Worm (Caenorhabditis elegans) whole organism, L4 larva: ENCODE measurements around the gene dhcr-24.

ENCODE experiments used
- D1046.2 ChIP-seq: fragments of 200-800 bp; sonication (Bioruptor generic); IDR thresholded peaks from 2 replicates; pipeline ENCODE4 v1.3.6; 2022; ENCODE audit warnings: missing genetic modification characterization, missing compliant biosample characterization
- F49E8.2 ChIP-seq: sonication (generic microtip); optimal IDR thresholded peaks from 2 replicates; lab custom pipeline; 2016; ENCODE audit warnings: missing compliant biosample characterization, mild to moderate bottlenecking, missing genetic modification characterization, borderline replicate concordance
- R02D3.7 ChIP-seq: fragments of 150-350 bp; sonication (generic microtip); optimal IDR thresholded peaks from 3 replicates; lab custom pipeline; 2014; ENCODE audit warnings: missing biosample characterization, missing genetic modification characterization
- T20F7.1 ChIP-seq: fragments of 200-800 bp; sonication (Bioruptor generic); optimal IDR thresholded peaks from 2 replicates; lab custom pipeline; 2018; ENCODE audit warnings: mild to moderate bottlenecking, missing genetic modification characterization, missing compliant biosample characterization
- T26A8.4 ChIP-seq: fragments of 200-800 bp; sonication (Bioruptor generic); IDR thresholded peaks from 2 replicates; pipeline ENCODE4 v1.3.6; 2022; ENCODE audit warnings: missing genetic modification characterization, missing compliant biosample characterization
- Y48G9A.11 ChIP-seq: fragments of 200-800 bp; sonication (Bioruptor generic); IDR thresholded peaks from 2 replicates; pipeline ENCODE4 v1.3.6; 2022; ENCODE audit warnings: missing genetic modification reagents, missing genetic modification characterization, missing compliant biosample characterization
- Y75B8A.6 ChIP-seq: fragments of 200-800 bp; sonication (Bioruptor generic); IDR thresholded peaks from 2 replicates; pipeline ENCODE4 v1.3.6; 2022; ENCODE audit warnings: missing genetic modification reagents, missing genetic modification characterization, missing compliant biosample characterization
- aha-1 ChIP-seq: fragments of 150-350 bp; peaks from one replicate; lab custom pipeline; 2014; ENCODE audit warnings: missing biosample characterization, missing genetic modification characterization
- aly-2 ChIP-seq: sonication (generic microtip); optimal IDR thresholded peaks from 2 replicates; lab custom pipeline; 2018; ENCODE audit warnings: missing biosample characterization, missing genetic modification characterization
- ceh-20 ChIP-seq: fragments of 200-800 bp; sonication (Bioruptor generic); IDR thresholded peaks from 2 replicates; pipeline ENCODE4 v1.3.6; 2022; ENCODE audit warnings: missing genetic modification reagents, missing genetic modification characterization, missing compliant biosample characterization
- ceh-62 ChIP-seq: sonication (generic microtip); optimal IDR thresholded peaks from 2 replicates; lab custom pipeline; 2017; ENCODE audit warnings: missing biosample characterization, missing genetic modification characterization
- daf-16 ChIP-seq, 3 experiments: sonication (generic microtip); optimal IDR thresholded peaks; 2 replicates each; lab custom pipeline; 2016 to 2017; ENCODE audit warnings: missing genetic modification characterization in 3 of 3, missing genetic modification reagents in 3 of 3, mild to moderate bottlenecking in 2 of 3, missing compliant biosample characterization in 2 of 3, missing biosample characterization in 1 of 3, moderate library complexity in 1 of 3
- daf-19 ChIP-seq: fragments of 200-800 bp; sonication (Bioruptor generic); conservative IDR thresholded peaks from 2 replicates; pipeline ENCODE4 v1.3.6; 2022; ENCODE audit warnings: missing genetic modification characterization, missing compliant biosample characterization
- dmd-8 ChIP-seq: fragments of 200-800 bp; sonication (Bioruptor generic); IDR thresholded peaks from 2 replicates; pipeline ENCODE4 v1.3.6; 2022; ENCODE audit warnings: missing genetic modification characterization, missing compliant biosample characterization
- dmd-9 ChIP-seq: fragments of 200-800 bp; sonication (Bioruptor generic); IDR thresholded peaks from 2 replicates; pipeline ENCODE4 v1.3.6; 2022; ENCODE audit warnings: missing genetic modification reagents, missing genetic modification characterization, missing compliant biosample characterization
- dve-1 ChIP-seq: sonication (generic microtip); optimal IDR thresholded peaks from 2 replicates; lab custom pipeline; 2017; ENCODE audit warnings: antibody characterized with exemption, mild to moderate bottlenecking, missing genetic modification characterization, missing compliant biosample characterization; ENCODE audit not compliant: insufficient read depth
- fkh-10 ChIP-seq: fragments of 150-350 bp; optimal IDR thresholded peaks from 2 replicates; lab custom pipeline; 2014; ENCODE audit warnings: missing biosample characterization, missing genetic modification reagents, missing genetic modification characterization
- fos-1 ChIP-seq: fragments of 150-350 bp; optimal IDR thresholded peaks from 2 replicates; lab custom pipeline; 2014; ENCODE audit warnings: missing biosample characterization, missing genetic modification characterization
- hif-1 ChIP-seq, 2 experiments: sonication (generic microtip); optimal IDR thresholded peaks; 2 replicates each; lab custom pipeline; 2016 to 2017; ENCODE audit warnings: missing compliant biosample characterization in 2 of 2, missing genetic modification characterization in 2 of 2, missing genetic modification reagents in 2 of 2, missing genotype in 2 of 2, mild to moderate bottlenecking in 1 of 2
- hlh-11 ChIP-seq: fragments of 200-800 bp; sonication (Bioruptor generic); optimal IDR thresholded peaks from 2 replicates; lab custom pipeline; 2018; ENCODE audit warnings: mild to moderate bottlenecking, missing genetic modification characterization, missing compliant biosample characterization
- hlh-30 ChIP-seq: sonication (generic microtip); optimal IDR thresholded peaks from 2 replicates; lab custom pipeline; 2017; ENCODE audit warnings: antibody characterized with exemption, mild to moderate bottlenecking, missing genetic modification characterization, missing compliant biosample characterization; ENCODE audit not compliant: insufficient read depth
- jun-1 ChIP-seq: fragments of 150-350 bp; optimal IDR thresholded peaks from 2 replicates; lab custom pipeline; 2014; ENCODE audit warnings: missing biosample characterization, missing genetic modification reagents, missing genetic modification characterization
- lin-1 ChIP-seq: fragments of 200-800 bp; sonication (Bioruptor generic); IDR thresholded peaks from 2 replicates; pipeline ENCODE4 v1.3.6; 2022; ENCODE audit warnings: missing genetic modification reagents, missing genetic modification characterization, missing compliant biosample characterization
- lin-39 ChIP-seq: fragments of 150-350 bp; optimal IDR thresholded peaks from 2 replicates; lab custom pipeline; 2014; ENCODE audit warnings: missing biosample characterization, missing genetic modification reagents, missing genetic modification characterization
- lsy-2 ChIP-seq, 2 experiments: fragments of 150-350 bp in 1 of 2; sonication (generic microtip) in 1 of 2; optimal IDR thresholded peaks; 2 replicates each; lab custom pipeline; 2014 to 2017; ENCODE audit warnings: missing biosample characterization in 2 of 2, missing genetic modification characterization in 2 of 2
- madf-5 ChIP-seq, 2 experiments: fragments of 200-800 bp; sonication (Bioruptor generic); IDR thresholded peaks; 2 replicates each; pipeline ENCODE4 v1.3.6; 2022; ENCODE audit warnings: missing compliant biosample characterization in 2 of 2, missing genetic modification characterization in 2 of 2
- mdl-1 ChIP-seq, 2 experiments: fragments of 150-350 bp in 1 of 2; sonication (generic microtip) in 1 of 2; optimal IDR thresholded peaks; 2 replicates each; lab custom pipeline; 2014 to 2017; ENCODE audit warnings: missing biosample characterization in 2 of 2, missing genetic modification characterization in 2 of 2
- mdt-29 ChIP-seq: fragments of 200-800 bp; sonication (Bioruptor generic); IDR thresholded peaks from 2 replicates; pipeline ENCODE4 v1.3.6; 2022; ENCODE audit warnings: missing genetic modification reagents, missing genetic modification characterization, missing compliant biosample characterization
- mep-1 ChIP-seq: fragments of 150-350 bp; sonication (generic microtip); optimal IDR thresholded peaks from 3 replicates; lab custom pipeline; 2014; ENCODE audit warnings: missing biosample characterization, missing genetic modification characterization
- mes-2 ChIP-seq: sonication (generic microtip); optimal IDR thresholded peaks from 2 replicates; lab custom pipeline; 2016; ENCODE audit warnings: missing genotype, mild to moderate bottlenecking, missing genetic modification characterization, missing compliant biosample characterization; ENCODE audit not compliant: poor library complexity, severe bottlenecking
- nhr-11 ChIP-seq: fragments of 150-350 bp; optimal IDR thresholded peaks from 2 replicates; lab custom pipeline; 2014; ENCODE audit warnings: missing biosample characterization, missing genetic modification characterization
- nhr-25 ChIP-seq: sonication (generic microtip); optimal IDR thresholded peaks from 2 replicates; lab custom pipeline; 2017; ENCODE audit warnings: missing genetic modification characterization, mild to moderate bottlenecking, missing compliant biosample characterization, antibody characterized with exemption, moderate library complexity, borderline replicate concordance; ENCODE audit not compliant: insufficient read depth
- nhr-48 ChIP-seq: sonication (generic microtip); optimal IDR thresholded peaks from 2 replicates; lab custom pipeline; 2016; ENCODE audit warnings: mild to moderate bottlenecking, missing genetic modification characterization, missing compliant biosample characterization
- nhr-6 ChIP-seq: fragments of 150-350 bp; optimal IDR thresholded peaks from 2 replicates; lab custom pipeline; 2014; ENCODE audit warnings: missing biosample characterization, missing genetic modification characterization
- php-3 ChIP-seq: fragments of 200-800 bp; sonication (Bioruptor generic); IDR thresholded peaks from 2 replicates; pipeline ENCODE4 v1.3.6; 2022; ENCODE audit warnings: missing genetic modification reagents, missing genetic modification characterization, missing compliant biosample characterization
- saeg-2 ChIP-seq: fragments of 200-800 bp; sonication (Bioruptor generic); IDR thresholded peaks from 2 replicates; pipeline ENCODE4 v1.3.6; 2022; ENCODE audit warnings: missing genetic modification reagents, missing genetic modification characterization, missing compliant biosample characterization
- sdz-12 ChIP-seq: fragments of 200-800 bp; sonication (Bioruptor generic); optimal IDR thresholded peaks from 2 replicates; lab custom pipeline; 2018; ENCODE audit warnings: mild to moderate bottlenecking, missing genetic modification characterization, missing compliant biosample characterization
- skn-1 ChIP-seq: fragments of 150-350 bp; optimal IDR thresholded peaks from 2 replicates; lab custom pipeline; 2014; ENCODE audit warnings: missing biosample characterization, missing genetic modification characterization
- snpc-4 ChIP-seq: fragments of 150-350 bp; optimal IDR thresholded peaks from 2 replicates; lab custom pipeline; 2014; ENCODE audit warnings: missing biosample characterization, missing genetic modification characterization
- spr-1 ChIP-seq: sonication (generic microtip); optimal IDR thresholded peaks from 2 replicates; lab custom pipeline; 2016; ENCODE audit warnings: mild to moderate bottlenecking, missing genetic modification characterization, missing compliant biosample characterization
- tra-1 ChIP-seq: fragments of 200-800 bp; sonication (Bioruptor generic); IDR thresholded peaks from 2 replicates; pipeline ENCODE4 v1.3.6; 2022; ENCODE audit warnings: missing genetic modification reagents, missing genetic modification characterization, missing compliant biosample characterization
- unc-130 ChIP-seq: sonication (generic microtip); optimal IDR thresholded peaks from 2 replicates; lab custom pipeline; 2016; ENCODE audit warnings: missing genetic modification reagents, missing genetic modification characterization, missing compliant biosample characterization
- unc-62 ChIP-seq, 3 experiments: fragments of 150-350 bp in 1 of 3; sonication (generic microtip); optimal IDR thresholded peaks in 2 of 3; peaks in 1 of 3; 1 replicate in 1 of 3; 2 replicates in 2 of 3; lab custom pipeline; 2014 to 2017; ENCODE audit warnings: missing biosample characterization in 3 of 3, missing genetic modification characterization in 3 of 3, missing genetic modification reagents in 3 of 3, missing genotype in 1 of 3
- vab-7 ChIP-seq: fragments of 200-800 bp; sonication (Bioruptor generic); IDR thresholded peaks from 2 replicates; pipeline ENCODE4 v1.3.6; 2022; ENCODE audit warnings: missing genetic modification reagents, missing genetic modification characterization, missing compliant biosample characterization

Gene dhcr-24

DNA sequence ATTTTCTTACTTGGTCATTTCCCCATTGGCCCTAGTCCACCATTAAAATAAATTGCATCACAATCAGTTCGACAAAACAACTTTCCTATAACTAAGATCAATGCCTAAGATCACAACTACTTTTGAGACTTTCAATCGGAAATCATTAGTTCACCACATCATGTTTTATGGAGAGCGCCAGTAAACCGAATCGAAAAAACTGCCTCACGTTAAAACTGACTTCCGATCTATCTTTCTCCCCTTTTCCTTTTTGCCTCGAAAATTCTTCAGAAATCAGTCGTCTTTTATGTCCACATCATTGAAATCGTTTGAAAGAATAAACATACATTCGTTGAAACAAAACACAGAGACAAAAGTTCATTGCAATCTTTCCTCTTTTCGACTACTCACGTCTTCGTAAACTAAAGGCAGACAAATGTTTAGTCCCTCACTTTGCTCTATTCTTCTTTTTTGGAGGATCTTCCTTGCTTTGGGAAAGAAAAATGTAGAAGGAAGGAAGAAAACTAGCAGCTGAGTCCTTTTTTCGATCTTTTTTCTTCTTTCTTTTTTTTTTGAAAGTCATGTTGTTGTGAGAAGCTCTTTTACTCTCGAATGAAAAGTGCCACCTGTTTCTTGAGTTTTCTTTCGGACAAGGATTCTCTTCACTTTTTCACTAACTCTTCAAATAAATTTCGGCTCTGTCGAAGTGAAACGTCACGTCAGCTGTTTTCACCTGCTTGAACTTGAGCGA is 31.2 kb upstream of the dhcr-24 start:
- no peak for TF ChIP-seq T26A8.4
- TF ChIP-seq vab-7 (GFP tag; lab: Robert Waterston, UW), result no peak
- TF ChIP-seq lsy-2 (tag; optimal IDR thresholded peaks at IDR 0.05; lab: Kevin White, UChicago), result peak in 1 of 2 experiments; percentile 43
- no peak for TF ChIP-seq unc-130
- TF ChIP-seq hlh-30 (tag; lab: Kevin White, UChicago), result peak; percentile 39
- TF ChIP-seq fos-1 (tag; lab: Kevin White, UChicago), result no peak
- no peak for TF ChIP-seq Y75B8A.6
- no peak for TF ChIP-seq skn-1 (tag; lab: Kevin White, UChicago)
- no peak for TF ChIP-seq tra-1 (GFP tag; lab: Robert Waterston, UW)
- TF ChIP-seq lin-39 (tag; lab: Kevin White, UChicago), result no peak
- TF ChIP-seq hif-1 (tag; optimal IDR thresholded peaks at IDR 0.05; lab: Kevin White, UChicago), result peak in 1 of 2 experiments; percentile 7
- no peak for TF ChIP-seq mes-2 (tag; lab: Kevin White, UChicago)
- peak; percentile 63 for TF ChIP-seq hlh-11
- TF ChIP-seq spr-1 (tag; lab: Kevin White, UChicago), result no peak
- TF ChIP-seq daf-16 (GFP tag; optimal IDR thresholded peaks at IDR 0.05; lab: Kevin White, UChicago), result peak in 1 of 2 experiments; percentile 43
- TF ChIP-seq daf-16 (tag; optimal IDR thresholded peaks at IDR 0.05; lab: Kevin White, UChicago), result no peak
- no peak for TF ChIP-seq aly-2 (tag; lab: Kevin White, UChicago)
- TF ChIP-seq T20F7.1 (GFP tag; lab: Kevin White, UChicago), result no peak
- TF ChIP-seq F49E8.2 (tag; lab: Kevin White, UChicago), result no peak
- TF ChIP-seq R02D3.7, result no peak
- TF ChIP-seq ceh-20 (GFP tag; lab: Robert Waterston, UW), result peak; percentile 71
- TF ChIP-seq Y48G9A.11 (GFP tag; lab: Robert Waterston, UW), result no peak
- TF ChIP-seq nhr-48, result no peak
- TF ChIP-seq fkh-10 (GFP tag; lab: Kevin White, UChicago), result peak; percentile 14
- TF ChIP-seq nhr-11 (tag; lab: Kevin White, UChicago), result peak; percentile 31
- TF ChIP-seq, all 104 proteins: peak for 8

ce11 chrX:2593703-2594102 is 29.8 kb upstream of the dhcr-24 start, which contains the start of the genes nhr-40 and T03G6.7:
Gene nhr-40 (plus strand): TSS chrX:2594003.
Gene T03G6.7 (plus strand): TSS chrX:2594039.
- TF ChIP-seq D1046.2 (GFP tag; lab: Robert Waterston, UW) (no peak), dmd-8 (GFP tag; lab: Robert Waterston, UW) (no peak), aha-1 (peak; percentile 64), madf-5 (GFP tag; IDR thresholded peaks at IDR 0.05; lab: Robert Waterston, UW) (no peak)

DNA sequence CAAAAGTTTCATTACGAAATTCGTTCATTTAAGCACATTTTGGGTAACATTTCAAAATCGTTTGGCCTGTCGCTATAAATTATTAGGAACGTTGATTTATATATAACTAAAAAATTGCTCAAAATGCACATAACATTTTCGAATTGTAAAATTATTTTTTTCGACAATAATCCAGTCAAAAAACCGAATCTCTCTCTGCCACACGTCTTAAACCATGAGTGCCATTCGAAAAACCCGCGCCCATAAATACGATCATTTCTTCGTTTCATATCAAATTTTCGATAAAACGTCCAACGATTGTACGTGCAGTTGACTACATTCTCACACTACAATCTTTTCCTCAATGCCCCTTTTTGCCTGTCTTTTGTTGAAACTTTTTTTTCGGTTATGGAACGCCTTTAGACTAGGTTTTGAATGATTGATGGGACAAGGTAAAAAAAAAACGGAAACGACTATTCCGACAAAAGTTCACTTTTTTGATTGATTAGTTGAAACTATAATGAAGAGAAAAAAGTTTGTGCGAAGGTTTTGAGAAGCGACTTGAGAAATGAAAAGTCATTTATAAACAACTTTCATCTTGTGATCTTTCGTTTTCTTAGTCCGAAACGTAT is 28.8 kb upstream of the dhcr-24 start:
- TF ChIP-seq ceh-62 (tag; lab: Kevin White, UChicago) (no peak), nhr-25 (tag; lab: Kevin White, UChicago) (peak; percentile 23), daf-16 (GFP tag; optimal IDR thresholded peaks at IDR 0.05; lab: Kevin White, UChicago) (peak in 1 of 2 experiments; percentile 49), daf-16 (tag; optimal IDR thresholded peaks at IDR 0.05; lab: Kevin White, UChicago) (peak; percentile 27), mep-1 (tag; lab: Kevin White, UChicago) (peak; percentile 15), mdt-29 (GFP tag; lab: Robert Waterston, UW) (no peak), unc-62 (GFP tag; optimal IDR thresholded peaks at IDR 0.05 in 1 of 2; lab: Kevin White, UChicago) (no peak), unc-62 (tag; optimal IDR thresholded peaks at IDR 0.05; lab: Kevin White, UChicago) (no peak), nhr-6 (no peak), php-3 (GFP tag; lab: Robert Waterston, UW) (no peak), daf-19 (no peak), tra-1 (GFP tag; lab: Robert Waterston, UW) (peak; percentile 86), sdz-12 (GFP tag; lab: Kevin White, UChicago) (no peak), saeg-2 (GFP tag; lab: Robert Waterston, UW) (no peak), mdl-1 (tag; optimal IDR thresholded peaks at IDR 0.05; lab: Kevin White, UChicago) (peak in 1 of 2 experiments; percentile 9), dve-1 (tag; lab: Kevin White, UChicago) (peak; percentile 1), skn-1 (tag; lab: Kevin White, UChicago) (no peak), hif-1 (tag; optimal IDR thresholded peaks at IDR 0.05; lab: Kevin White, UChicago) (peak; percentile 0 to 92), snpc-4 (tag; lab: Kevin White, UChicago) (no peak), jun-1 (no peak), dmd-9 (no peak), lin-1 (no peak)
